Worm (Caenorhabditis elegans) whole organism, late embryonic: ENCODE data around the gene F28H7.3.
A peak's percentile ranks its signal among the peaks of the same experiment; 100 is the strongest.

ENCODE experiments used
- K02D7.2 ChIP-seq: sonication (generic microtip); optimal IDR thresholded peaks from 2 replicates; lab custom pipeline; 2017; ENCODE audit warnings: mild to moderate bottlenecking, missing genetic modification characterization, missing compliant biosample characterization
- Y22D7AL.16 ChIP-seq: sonication (generic microtip); optimal IDR thresholded peaks from 2 replicates; lab custom pipeline; 2016; ENCODE audit warnings: missing genetic modification characterization, missing compliant biosample characterization
- ahr-1 ChIP-seq: sonication (generic microtip); optimal IDR thresholded peaks from 2 replicates; lab custom pipeline; 2016; ENCODE audit warnings: missing genetic modification characterization, missing compliant biosample characterization
- ceh-14 ChIP-seq: sonication (generic microtip); optimal IDR thresholded peaks from 2 replicates; lab custom pipeline; 2016; ENCODE audit warnings: missing genotype, missing genetic modification characterization, missing compliant biosample characterization
- ceh-18 ChIP-seq: sonication (generic microtip); optimal IDR thresholded peaks from 2 replicates; lab custom pipeline; 2016; ENCODE audit warnings: missing genetic modification characterization, missing compliant biosample characterization
- ceh-2 ChIP-seq: sonication (generic microtip); optimal IDR thresholded peaks from 2 replicates; lab custom pipeline; 2016; ENCODE audit warnings: missing genotype, missing genetic modification characterization, missing compliant biosample characterization
- ceh-22 ChIP-seq: sonication (generic microtip); optimal IDR thresholded peaks from 2 replicates; lab custom pipeline; 2017; ENCODE audit warnings: missing biosample characterization, missing genetic modification characterization
- ceh-30 ChIP-seq: fragments of 150-350 bp; optimal IDR thresholded peaks from 2 replicates; lab custom pipeline; 2014; ENCODE audit warnings: missing biosample characterization, missing genetic modification characterization
- ceh-31 ChIP-seq: sonication (generic microtip); optimal IDR thresholded peaks from 2 replicates; lab custom pipeline; 2016; ENCODE audit warnings: missing genetic modification characterization, missing compliant biosample characterization
- ceh-34 ChIP-seq: sonication (generic microtip); optimal IDR thresholded peaks from 2 replicates; lab custom pipeline; 2016; ENCODE audit warnings: mild to moderate bottlenecking, missing genetic modification characterization, missing compliant biosample characterization
- ceh-48 ChIP-seq: sonication (generic microtip); optimal IDR thresholded peaks from 2 replicates; lab custom pipeline; 2016; ENCODE audit warnings: missing genetic modification characterization, inconsistent platforms, missing compliant biosample characterization
- ceh-6 ChIP-seq: fragments of 200-800 bp; sonication (Bioruptor generic); optimal IDR thresholded peaks from 2 replicates; lab custom pipeline; 2018; ENCODE audit warnings: mild to moderate bottlenecking, missing genetic modification characterization, missing compliant biosample characterization
- dmd-4 ChIP-seq: sonication (generic microtip); optimal IDR thresholded peaks from 2 replicates; lab custom pipeline; 2016; ENCODE audit warnings: borderline replicate concordance, missing genetic modification characterization, missing compliant biosample characterization
- dve-1 ChIP-seq: sonication (generic microtip); optimal IDR thresholded peaks from 2 replicates; lab custom pipeline; 2017; ENCODE audit warnings: antibody characterized with exemption, mild to moderate bottlenecking, missing genetic modification characterization, missing compliant biosample characterization
- elt-2 ChIP-seq: sonication (generic microtip); optimal IDR thresholded peaks from 2 replicates; lab custom pipeline; 2016; ENCODE audit warnings: missing genetic modification reagents, missing genetic modification characterization, missing compliant biosample characterization
- fkh-10 ChIP-seq: fragments of 150-350 bp; optimal IDR thresholded peaks from 2 replicates; lab custom pipeline; 2014; ENCODE audit warnings: missing biosample characterization, missing genetic modification reagents, missing genetic modification characterization
- hlh-30 ChIP-seq: sonication (generic microtip); optimal IDR thresholded peaks from 2 replicates; lab custom pipeline; 2017; ENCODE audit warnings: antibody characterized with exemption, missing genetic modification characterization, missing compliant biosample characterization; ENCODE audit not compliant: insufficient read depth
- mec-3 ChIP-seq: sonication (generic microtip); optimal IDR thresholded peaks from 2 replicates; lab custom pipeline; 2016; ENCODE audit warnings: borderline replicate concordance, missing genetic modification characterization, missing compliant biosample characterization
- nfya-1 ChIP-seq: sonication (generic microtip); optimal IDR thresholded peaks from 2 replicates; lab custom pipeline; 2017; ENCODE audit warnings: missing genetic modification characterization, mild to moderate bottlenecking, missing compliant biosample characterization, antibody characterized with exemption, moderate library complexity
- nhr-232 ChIP-seq: sonication (generic microtip); optimal IDR thresholded peaks from 2 replicates; lab custom pipeline; 2016; ENCODE audit warnings: missing genetic modification characterization, missing compliant biosample characterization
- pha-2 ChIP-seq: sonication (generic microtip); optimal IDR thresholded peaks from 2 replicates; lab custom pipeline; 2017; ENCODE audit warnings: mild to moderate bottlenecking, missing genetic modification characterization, missing compliant biosample characterization
- pha-4 ChIP-seq: fragments of 150-350 bp; optimal IDR thresholded peaks from 2 replicates; lab custom pipeline; 2018; ENCODE audit warnings: missing biosample characterization, missing genetic modification reagents, missing genetic modification characterization
- ref-2 ChIP-seq: sonication (generic microtip); optimal IDR thresholded peaks from 2 replicates; lab custom pipeline; 2016; ENCODE audit warnings: missing genetic modification characterization, missing compliant biosample characterization
- sox-2 ChIP-seq: fragments of 200-800 bp; sonication (Bioruptor generic); IDR thresholded peaks from 2 replicates; pipeline ENCODE4 v1.3.6; 2022; ENCODE audit warnings: missing genetic modification reagents, missing genetic modification characterization, missing compliant biosample characterization
- syd-9 ChIP-seq: sonication (generic microtip); optimal IDR thresholded peaks from 2 replicates; lab custom pipeline; 2016; ENCODE audit warnings: mild to moderate bottlenecking, missing genetic modification characterization, moderate library complexity, missing compliant biosample characterization
- unc-3 ChIP-seq, 2 experiments: fragments of 200-800 bp in 1 of 2; sonication (Bioruptor generic) in 1 of 2; sonication (generic microtip) in 1 of 2; conservative IDR thresholded peaks in 1 of 2; optimal IDR thresholded peaks in 1 of 2; 2 replicates each; pipeline versions ENCODE4 v1.3.6 to Lab custom; 2016 to 2022; ENCODE audit warnings: missing compliant biosample characterization in 2 of 2, missing genetic modification characterization in 2 of 2, missing genetic modification reagents in 1 of 2
- unc-42 ChIP-seq: sonication (generic microtip); optimal IDR thresholded peaks from 2 replicates; lab custom pipeline; 2016; ENCODE audit warnings: missing genotype, missing genetic modification characterization, missing compliant biosample characterization
- zip-5 ChIP-seq: sonication (generic microtip); optimal IDR thresholded peaks from 2 replicates; lab custom pipeline; 2016; ENCODE audit warnings: missing genetic modification characterization, missing compliant biosample characterization
- ztf-16 ChIP-seq: sonication (generic microtip); optimal IDR thresholded peaks from 2 replicates; lab custom pipeline; 2017; ENCODE audit warnings: missing genetic modification characterization, missing compliant biosample characterization

F28H7.3 gene

DNA sequence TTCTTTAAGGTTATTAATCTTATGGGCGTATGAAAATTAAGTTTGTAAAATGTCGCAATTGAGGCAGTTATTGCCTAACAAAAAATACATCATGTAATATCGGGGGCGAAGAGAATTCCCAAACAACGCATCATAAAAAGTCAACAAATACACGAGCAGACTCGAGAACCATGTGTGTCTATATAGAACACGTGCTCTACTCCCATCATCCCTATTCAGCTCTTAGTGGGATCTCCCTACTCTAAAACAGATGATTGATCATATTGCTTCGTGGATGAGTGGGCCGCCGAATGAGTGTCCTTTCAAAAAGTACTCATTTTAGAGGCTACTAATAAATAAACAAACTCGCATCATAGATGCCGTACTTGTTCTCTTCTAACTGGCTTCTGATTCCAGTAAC lies 26.1 kb downstream of the F28H7.3 start:
- TF ChIP-seq dmd-4 (tag; lab: Kevin White, UChicago) (no peak), ceh-31 (tag; lab: Kevin White, UChicago) (no peak)

DNA sequence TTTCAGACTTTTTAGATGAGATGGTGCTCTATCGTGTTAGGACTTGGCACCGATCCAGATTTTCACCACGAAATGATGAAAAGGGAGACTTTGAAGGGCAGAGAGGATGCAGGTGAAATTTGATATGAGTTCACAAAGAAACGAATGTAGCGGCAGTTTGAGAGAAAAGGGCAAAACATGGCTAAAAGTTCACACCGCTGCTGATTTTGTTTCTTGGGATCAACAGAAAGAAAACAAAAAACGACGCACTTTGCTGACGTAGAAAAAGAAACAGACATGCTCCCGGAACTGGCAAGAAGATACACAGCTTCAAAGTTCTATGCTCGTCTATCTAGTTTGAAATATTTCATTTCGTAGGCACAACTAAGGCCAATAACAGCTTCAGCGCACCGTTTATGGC lies 27.0 kb downstream of the F28H7.3 start:
- TF ChIP-seq ceh-30 (tag; lab: Kevin White, UChicago) (no peak), ceh-34 (peak; percentile 22)

DNA sequence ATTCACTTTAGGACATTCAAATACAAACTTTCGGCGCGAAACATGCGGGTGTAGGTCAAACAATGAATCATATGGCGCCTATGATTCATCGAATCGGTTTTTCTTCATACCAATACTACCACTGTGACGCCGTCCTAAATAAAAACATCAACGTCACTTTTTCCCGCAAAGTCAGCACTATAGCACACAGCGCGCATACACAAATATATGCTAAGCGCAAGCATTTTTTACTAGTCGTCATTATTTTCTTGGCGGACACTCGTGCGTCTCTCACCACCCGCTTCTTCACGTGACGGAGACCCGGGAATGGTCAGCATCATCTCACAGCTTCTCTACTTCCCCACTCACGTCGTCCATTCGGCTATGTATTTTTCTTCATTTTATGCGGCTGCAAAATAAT lies 27.4 kb downstream of the F28H7.3 start:
- TF ChIP-seq pha-2 (tag; lab: Kevin White, UChicago) (no peak), ref-2 (tag; lab: Kevin White, UChicago) (no peak), Y22D7AL.16 (tag; lab: Kevin White, UChicago) (no peak), ceh-6 (no peak), ceh-34 (no peak), hlh-30 (tag; lab: Kevin White, UChicago) (peak; percentile 59), unc-3 (GFP tag; conservative IDR thresholded peaks at IDR 0.05; lab: Robert Waterston, UW) (no peak), unc-3 (tag; optimal IDR thresholded peaks at IDR 0.05; lab: Kevin White, UChicago) (no peak), K02D7.2 (tag; lab: Kevin White, UChicago) (no peak), dve-1 (no peak)

DNA sequence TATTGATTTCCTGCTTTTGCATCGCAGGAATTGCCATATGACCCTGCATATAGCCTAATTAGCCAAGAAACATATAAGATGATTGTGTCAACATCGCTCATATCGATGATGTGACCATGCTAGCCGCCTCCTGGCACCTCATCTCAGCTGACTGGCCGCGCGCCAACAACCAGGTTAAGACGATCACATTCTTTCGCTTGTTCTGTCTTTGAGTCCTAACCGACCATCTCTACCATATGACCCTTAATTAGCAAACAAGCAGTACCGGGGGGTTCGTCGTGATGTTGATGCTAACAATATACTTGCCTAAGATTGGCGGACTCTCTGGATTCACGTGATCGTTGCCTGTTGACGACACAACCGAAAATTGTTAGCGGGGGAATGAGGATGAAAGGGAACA lies 28.0 kb downstream of the F28H7.3 start:
- TF ChIP-seq hlh-30 (tag; lab: Kevin White, UChicago) (peak; percentile 42), ceh-22 (tag; lab: Kevin White, UChicago) (no peak)

DNA sequence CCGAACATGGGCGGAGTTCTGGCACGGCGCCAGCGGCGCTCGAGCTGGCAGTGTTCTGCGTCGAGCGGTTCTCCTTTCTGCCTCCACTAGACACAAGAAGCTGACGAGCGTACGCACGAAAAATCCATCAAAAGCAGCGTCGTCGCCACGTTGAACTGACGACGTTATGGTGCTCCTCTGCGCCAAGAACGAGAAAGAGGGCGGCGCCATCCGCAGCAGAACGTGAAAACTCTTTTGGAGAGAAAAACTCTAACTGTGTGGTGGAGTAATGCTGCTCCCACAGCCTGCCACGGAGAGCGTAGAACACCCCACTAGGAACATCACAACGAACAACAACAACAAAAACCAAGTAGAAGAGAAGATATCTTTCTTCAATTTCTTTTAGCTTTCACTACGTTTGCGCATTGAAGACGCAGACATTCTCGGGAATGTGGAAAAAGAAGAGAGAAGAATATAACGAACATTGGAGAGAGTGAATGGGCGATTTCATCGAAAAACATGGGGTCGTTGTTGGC lies 28.6 kb downstream of the F28H7.3 start:
- TF ChIP-seq ceh-18 (no peak), dve-1 (no peak)

DNA sequence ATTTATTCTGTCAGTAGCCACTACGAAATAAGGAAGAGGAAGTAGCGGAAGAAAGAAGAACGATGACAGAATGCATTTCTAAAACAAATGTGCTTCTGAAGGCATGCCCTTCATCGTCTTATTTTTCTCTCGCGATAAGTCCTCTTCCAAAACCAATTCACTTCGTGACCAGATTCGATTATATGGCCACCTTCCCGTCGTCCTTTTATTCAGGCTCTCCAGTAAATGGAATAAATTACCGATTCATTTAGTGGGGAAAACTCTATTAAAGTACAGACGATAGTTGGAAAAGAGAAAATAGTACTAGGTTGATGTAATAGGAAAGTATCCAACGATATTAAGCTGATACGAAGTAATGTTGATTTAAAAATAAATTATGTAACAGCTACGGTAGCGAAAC lies 29.3 kb downstream of the F28H7.3 start:
- TF ChIP-seq ceh-2 (no peak), ceh-14 (tag; lab: Kevin White, UChicago) (no peak), nfya-1 (tag; lab: Kevin White, UChicago) (no peak), ceh-48 (tag; lab: Kevin White, UChicago) (no peak), elt-2 (tag; lab: Kevin White, UChicago) (no peak), syd-9 (tag; lab: Kevin White, UChicago) (no peak), pha-4 (tag; lab: Kevin White, UChicago) (no peak), zip-5 (no peak), unc-42 (tag; lab: Kevin White, UChicago) (peak; percentile 99), ztf-16 (tag; lab: Kevin White, UChicago) (no peak), ahr-1 (tag; lab: Kevin White, UChicago) (no peak), ceh-31 (tag; lab: Kevin White, UChicago) (peak; percentile 2), sox-2 (GFP tag; lab: Robert Waterston, UW) (no peak)

DNA sequence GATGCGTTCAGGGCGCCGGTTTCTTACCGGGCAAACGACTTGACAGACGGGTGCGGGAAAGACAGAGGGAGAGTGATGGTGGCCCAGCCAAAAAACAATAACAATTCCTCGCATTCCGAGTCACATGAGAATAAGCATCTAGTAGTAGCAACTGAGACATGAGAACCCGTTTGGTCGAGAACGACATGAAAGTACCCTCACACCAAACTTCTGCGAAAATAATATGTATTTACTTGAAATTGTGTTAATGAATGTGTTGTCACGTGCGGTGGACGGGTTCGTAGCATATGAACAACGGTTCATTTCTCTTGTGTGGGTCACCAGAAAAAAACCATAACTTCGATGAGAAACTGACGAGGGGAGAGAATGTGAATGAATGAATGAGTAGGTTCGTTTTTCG lies 29.7 kb downstream of the F28H7.3 start:
- TF ChIP-seq mec-3 (tag; lab: Kevin White, UChicago) (no peak), fkh-10 (GFP tag; lab: Kevin White, UChicago) (no peak), nhr-232 (tag; lab: Kevin White, UChicago) (no peak)
